Fruit fly (Drosophila melanogaster) whole organism, prepupa: ENCODE results near the gene ec.
A peak's percentile ranks its signal among the peaks of the same experiment; 100 is the strongest.

Source experiments
- CG10669 ChIP-seq: fragments of 200-800 bp; sonication (Bioruptor generic); optimal IDR thresholded peaks from 3 replicates; lab custom pipeline; 2018; ENCODE audit warnings: missing biosample characterization, mild to moderate bottlenecking, missing genetic modification characterization, moderate library complexity
- CG11762 ChIP-seq: fragments of 200-800 bp; sonication (Bioruptor generic); optimal IDR thresholded peaks from 3 replicates; lab custom pipeline; 2016; ENCODE audit warnings: missing biosample characterization, missing genetic modification characterization; ENCODE audit not compliant: insufficient read depth
- CG1621 ChIP-seq: fragments of 200-800 bp; sonication (Bioruptor generic); optimal IDR thresholded peaks from 3 replicates; lab custom pipeline; 2018; ENCODE audit warnings: missing biosample characterization, mild to moderate bottlenecking, missing genetic modification characterization
- CG3032 ChIP-seq: fragments of 200-800 bp; optimal IDR thresholded peaks from 2 replicates; lab custom pipeline; 2019; ENCODE audit warnings: missing biosample characterization, mild to moderate bottlenecking, missing genetic modification characterization, moderate library complexity
- CG32006 ChIP-seq: fragments of 200-800 bp; sonication (Bioruptor generic); optimal IDR thresholded peaks from 3 replicates; lab custom pipeline; 2017; ENCODE audit warnings: missing biosample characterization, mild to moderate bottlenecking, missing genetic modification characterization
- CG3919 ChIP-seq: fragments of 200-800 bp; sonication (Bioruptor generic); optimal IDR thresholded peaks from 3 replicates; lab custom pipeline; 2016; ENCODE audit warnings: missing biosample characterization, missing genetic modification characterization
- CG4318 ChIP-seq: fragments of 200-800 bp; sonication (Bioruptor generic); optimal IDR thresholded peaks from 3 replicates; lab custom pipeline; 2017; ENCODE audit warnings: missing biosample characterization, mild to moderate bottlenecking, missing genetic modification characterization
- CG6163 ChIP-seq: fragments of 200-800 bp; sonication (Bioruptor generic); IDR thresholded peaks from 3 replicates; pipeline ENCODE4 v1.3.6; 2022; ENCODE audit warnings: missing biosample characterization, missing genetic modification characterization
- CG6276 ChIP-seq: fragments of 200-800 bp; sonication (Bioruptor generic); optimal IDR thresholded peaks from 2 replicates; lab custom pipeline; 2017; ENCODE audit warnings: missing biosample characterization, mild to moderate bottlenecking, missing genetic modification characterization
- CG6808 ChIP-seq: fragments of 200-800 bp; sonication (Bioruptor generic); optimal IDR thresholded peaks from 3 replicates; lab custom pipeline; 2017; ENCODE audit warnings: missing biosample characterization, missing genetic modification characterization, mild to moderate bottlenecking, moderate library complexity, missing genetic modification reagents
- CG7368 ChIP-seq: fragments of 200-800 bp; sonication (Bioruptor generic); optimal IDR thresholded peaks from 3 replicates; lab custom pipeline; 2016; ENCODE audit warnings: missing biosample characterization, missing genetic modification characterization
- CG8632 ChIP-seq: fragments of 200-800 bp; sonication (Bioruptor generic); optimal IDR thresholded peaks from 3 replicates; lab custom pipeline; 2016; ENCODE audit warnings: missing biosample characterization, missing genetic modification characterization
- Eip78C ChIP-seq: fragments of 200-800 bp; sonication (Bioruptor generic); peaks from one replicate; lab custom pipeline; 2016; ENCODE audit warnings: missing biosample characterization, missing genetic modification characterization
- Eip93F ChIP-seq: fragments of 200-800 bp; sonication (Bioruptor generic); optimal IDR thresholded peaks from 2 replicates; lab custom pipeline; 2016; ENCODE audit warnings: missing biosample characterization, mild to moderate bottlenecking, missing genetic modification characterization
- Ets21C ChIP-seq: fragments of 200-800 bp; sonication (Bioruptor generic); optimal IDR thresholded peaks from 3 replicates; lab custom pipeline; 2016; ENCODE audit warnings: missing biosample characterization, missing genetic modification characterization
- Ets96B ChIP-seq: fragments of 200-800 bp; optimal IDR thresholded peaks from 2 replicates; lab custom pipeline; 2019; ENCODE audit warnings: missing biosample characterization, mild to moderate bottlenecking, missing genetic modification characterization, moderate library complexity
- Hr38 ChIP-seq: sonication (Bioruptor generic); optimal IDR thresholded peaks from 2 replicates; lab custom pipeline; 2016; ENCODE audit warnings: missing biosample characterization, missing genetic modification characterization
- Hr39 ChIP-seq: fragments of 200-800 bp; sonication (Bioruptor generic); optimal IDR thresholded peaks from 2 replicates; lab custom pipeline; 2016; ENCODE audit warnings: missing biosample characterization, missing genetic modification characterization
- Lpt ChIP-seq: fragments of 200-800 bp; sonication (Bioruptor generic); optimal IDR thresholded peaks from 3 replicates; lab custom pipeline; 2016; ENCODE audit warnings: missing biosample characterization, missing genetic modification characterization
- OdsH ChIP-seq: fragments of 200-800 bp; sonication (Bioruptor generic); optimal IDR thresholded peaks from 3 replicates; lab custom pipeline; 2016; ENCODE audit warnings: missing biosample characterization, missing genetic modification characterization
- Sox102F ChIP-seq: fragments of 200-800 bp; sonication (Bioruptor generic); optimal IDR thresholded peaks from 2 replicates; lab custom pipeline; 2016; ENCODE audit warnings: missing biosample characterization, mild to moderate bottlenecking, missing genetic modification characterization
- Sox14 ChIP-seq: fragments of 200-800 bp; sonication (Bioruptor generic); optimal IDR thresholded peaks from 3 replicates; lab custom pipeline; 2016; ENCODE audit warnings: missing biosample characterization, missing genetic modification characterization
- Sox15 ChIP-seq: fragments of 200-800 bp; sonication (Bioruptor generic); optimal IDR thresholded peaks from 3 replicates; lab custom pipeline; 2016; ENCODE audit warnings: missing biosample characterization, missing genetic modification characterization
- achi ChIP-seq: fragments of 200-800 bp; sonication (Bioruptor generic); optimal IDR thresholded peaks from 3 replicates; lab custom pipeline; 2016; ENCODE audit warnings: missing biosample characterization, missing genetic modification characterization
- eg ChIP-seq: fragments of 200-800 bp; sonication (Bioruptor generic); IDR thresholded peaks from 3 replicates; pipeline ENCODE4 v1.3.6; 2022; ENCODE audit warnings: missing biosample characterization, missing genetic modification characterization
- esn ChIP-seq: fragments of 200-800 bp; sonication (Bioruptor generic); optimal IDR thresholded peaks from 2 replicates; lab custom pipeline; 2016; ENCODE audit warnings: missing biosample characterization, mild to moderate bottlenecking, missing genetic modification characterization, moderate library complexity
- lz ChIP-seq: fragments of 200-800 bp; sonication (Bioruptor generic); optimal IDR thresholded peaks from 3 replicates; lab custom pipeline; 2016; ENCODE audit warnings: missing biosample characterization, missing genetic modification characterization
- net ChIP-seq: fragments of 200-800 bp; sonication (Bioruptor generic); optimal IDR thresholded peaks from 3 replicates; lab custom pipeline; 2016; ENCODE audit warnings: missing biosample characterization, missing genetic modification characterization
- spab ChIP-seq: fragments of 200-800 bp; sonication (Bioruptor generic); optimal IDR thresholded peaks from 2 replicates; lab custom pipeline; 2017; ENCODE audit warnings: missing biosample characterization, mild to moderate bottlenecking, missing genetic modification characterization, missing genetic modification reagents
- ss ChIP-seq, 2 experiments: fragments of 200-800 bp; sonication (Bioruptor generic); optimal IDR thresholded peaks; 2 replicates in 1 of 2; 3 replicates in 1 of 2; lab custom pipeline; 2017 to 2018; ENCODE audit warnings: mild to moderate bottlenecking in 2 of 2, missing biosample characterization in 2 of 2, missing genetic modification characterization in 2 of 2, moderate library complexity in 1 of 2
- svp ChIP-seq: fragments of 200-800 bp; sonication (Bioruptor generic); peaks from one replicate; lab custom pipeline; 2016; ENCODE audit warnings: missing biosample characterization, missing genetic modification characterization
- vri ChIP-seq: fragments of 200-800 bp; sonication (Bioruptor generic); optimal IDR thresholded peaks from 3 replicates; lab custom pipeline; 2016; ENCODE audit warnings: missing biosample characterization, mild to moderate bottlenecking, missing genetic modification characterization

The ec gene

DNA sequence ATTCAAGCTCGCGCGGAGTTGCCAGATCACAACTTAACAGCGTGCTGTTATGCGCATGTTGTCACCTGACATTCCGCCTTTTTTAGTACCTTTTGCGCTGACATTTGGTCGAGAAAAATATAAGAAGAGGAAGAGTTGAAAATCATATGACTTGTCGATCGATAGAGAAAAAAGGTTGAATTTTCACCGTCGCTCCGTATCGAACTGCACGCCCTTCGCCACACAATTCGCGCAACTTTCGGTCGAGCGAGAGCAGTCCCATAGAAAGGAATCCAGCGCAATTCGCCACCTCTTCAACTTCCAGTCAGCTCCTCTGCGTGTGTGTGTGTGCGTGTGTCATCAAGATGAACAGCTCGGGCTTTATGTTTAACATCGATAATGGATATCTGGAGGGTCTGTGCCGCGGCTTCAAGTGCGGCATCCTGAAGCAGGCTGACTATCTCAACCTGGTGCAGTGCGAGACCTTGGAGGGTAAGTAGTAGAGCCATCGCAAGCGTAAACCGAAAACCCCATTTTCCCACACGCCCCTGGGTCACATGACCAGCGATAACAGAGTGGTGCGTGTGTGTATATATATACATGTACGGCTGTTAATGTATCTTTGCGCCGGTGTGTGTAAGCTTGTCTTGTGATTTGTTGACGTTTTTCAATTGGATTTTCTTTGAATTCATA lies 69.3 kb downstream of the ec start, which contains the start of gene VhaAC39-1:
TSS of gene VhaAC39-1 (plus strand) at position 104 of the 672 bp plus-strand sequence.
- no peak for TF ChIP-seq CG32006 (GFP tag; lab: Kevin White, UChicago)
- TF ChIP-seq Lpt (GFP tag; lab: Kevin White, UChicago) = no peak
- TF ChIP-seq svp (GFP tag; lab: Kevin White, UChicago) = peak; percentile 93
- TF ChIP-seq OdsH (GFP tag; lab: Kevin White, UChicago) = no peak
- TF ChIP-seq ss (GFP tag; optimal IDR thresholded peaks at IDR 0.05; lab: Kevin White, UChicago) = peak in 1 of 2 experiments; percentile 25
- TF ChIP-seq CG11762 (GFP tag; lab: Kevin White, UChicago) = no peak
- peak; percentile 69 for TF ChIP-seq Eip78C (GFP tag; lab: Kevin White, UChicago)
- TF ChIP-seq net (GFP tag; lab: Kevin White, UChicago) = no peak
- peak; percentile 99 for TF ChIP-seq achi (GFP tag; lab: Kevin White, UChicago)
- TF ChIP-seq CG6276 (GFP tag; lab: Kevin White, UChicago) = no peak

dm6 chrX:3883904-3884303 lies 72.4 kb downstream of the ec start, which contains the start of gene CG15239:
Gene CG15239 (plus strand): TSS chrX:3884168.
- TF ChIP-seq Eip93F (GFP tag; lab: Kevin White, UChicago) (no peak), eg (GFP tag; lab: Robert Waterston, UW) (peak; percentile 12; the same call in 1 of the 3 replicates), Ets96B (tag; lab: Kevin White, UChicago) (no peak), CG10669 (GFP tag; lab: Kevin White, UChicago) (no peak), esn (GFP tag; lab: Kevin White, UChicago) (no peak), Eip78C (GFP tag; lab: Kevin White, UChicago) (peak; percentile 4), OdsH (GFP tag; lab: Kevin White, UChicago) (no peak), CG6808 (no peak)

dm6 chrX:3886751-3887150 lies 75.3 kb downstream of the ec start:
- TF ChIP-seq CG7368 (GFP tag; lab: Kevin White, UChicago) (no peak), CG8632 (GFP tag; lab: Kevin White, UChicago) (no peak), Sox102F (GFP tag; lab: Kevin White, UChicago) (no peak), lz (GFP tag; lab: Kevin White, UChicago) (no peak), Hr39 (GFP tag; lab: Kevin White, UChicago) (no peak), ss (GFP tag; optimal IDR thresholded peaks at IDR 0.05; lab: Kevin White, UChicago) (no peak), CG3919 (no peak), CG1621 (tag; lab: Kevin White, UChicago) (no peak)

DNA sequence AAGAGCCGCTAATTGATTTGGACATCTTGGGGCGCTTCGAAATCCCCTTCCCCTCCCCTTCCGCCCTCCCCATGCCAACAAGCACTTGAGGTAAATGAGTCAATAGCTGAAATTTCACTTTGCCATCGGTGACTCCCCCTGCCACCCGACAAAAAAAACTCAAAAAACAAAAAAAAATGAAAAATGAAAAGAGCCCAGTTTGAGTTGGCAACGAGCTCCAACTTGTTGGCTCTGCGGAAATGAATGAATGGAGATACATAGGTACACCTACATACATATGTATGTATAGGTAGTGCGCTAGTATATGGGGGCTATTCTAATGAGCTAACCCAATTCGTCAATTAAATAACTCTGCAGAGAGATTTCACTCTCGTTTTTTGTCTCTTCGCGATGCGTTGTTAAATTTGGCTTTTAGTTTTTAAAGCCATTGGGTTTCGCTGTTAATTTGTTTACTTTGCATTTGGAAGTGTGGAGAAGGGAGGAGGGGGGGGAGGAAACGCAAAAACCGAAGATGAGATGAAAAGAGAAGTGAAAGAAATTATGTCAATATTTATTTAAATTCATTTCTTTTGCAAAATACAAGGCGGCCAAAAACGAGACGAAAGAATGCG lies 76.2 kb downstream of the ec start:
- TF ChIP-seq lz (GFP tag; lab: Kevin White, UChicago) (no peak), CG6808 (no peak), spab (GFP tag; lab: Kevin White, UChicago) (no peak), Sox14 (GFP tag; lab: Kevin White, UChicago) (no peak), Hr38 (GFP tag; lab: Kevin White, UChicago) (no peak), vri (GFP tag; lab: Kevin White, UChicago) (no peak), Sox15 (no peak), CG3032 (no peak), CG4318 (GFP tag; lab: Kevin White, UChicago) (no peak), CG3919 (no peak), CG8632 (GFP tag; lab: Kevin White, UChicago) (no peak), eg (GFP tag; lab: Robert Waterston, UW) (peak; percentile 28; the same call in 1 of the 3 replicates), Ets21C (no peak), CG6163 (0 out of 3 replicates have a peak, but pooled peaks have one; percentile 27)
